Worm (Caenorhabditis elegans): Measurements from ENCODE around the gene C27B7.7.

C27B7.7 gene

DNA sequence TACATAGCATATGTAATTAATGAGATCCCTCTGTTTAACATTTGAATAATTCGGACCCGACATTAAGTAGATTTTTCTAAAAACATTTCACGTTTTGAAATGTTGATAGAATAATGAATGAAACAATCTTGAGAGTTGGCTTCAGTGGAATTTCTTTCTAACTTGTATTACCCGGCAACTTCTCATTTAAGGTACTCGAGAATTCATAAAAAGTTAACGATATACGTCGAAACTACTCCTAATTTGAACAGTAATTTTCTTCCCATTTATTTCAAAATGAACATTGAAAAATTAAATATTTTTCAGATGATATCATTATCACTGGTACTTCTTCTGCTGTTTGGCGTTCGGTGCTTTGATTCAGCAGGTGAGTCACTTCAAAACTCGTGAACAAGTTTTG, at the start of gene C27B7.7:
Gene C27B7.7, plus strand, starts transcription at position 301 of the 400 bp plus-strand sequence.
- no peak for TF ChIP-seq lin-39 (tag; optimal IDR thresholded peaks at IDR 0.05)
- no peak for TF ChIP-seq elt-1 (tag; optimal IDR thresholded peaks at IDR 0.05)
- no peak for TF ChIP-seq unc-62 (GFP tag; optimal IDR thresholded peaks at IDR 0.05)
- no peak for TF ChIP-seq nhr-6 (tag; optimal IDR thresholded peaks at IDR 0.05)
- no peak for TF ChIP-seq gmeb-1 (tag; optimal IDR thresholded peaks at IDR 0.05)

DNA sequence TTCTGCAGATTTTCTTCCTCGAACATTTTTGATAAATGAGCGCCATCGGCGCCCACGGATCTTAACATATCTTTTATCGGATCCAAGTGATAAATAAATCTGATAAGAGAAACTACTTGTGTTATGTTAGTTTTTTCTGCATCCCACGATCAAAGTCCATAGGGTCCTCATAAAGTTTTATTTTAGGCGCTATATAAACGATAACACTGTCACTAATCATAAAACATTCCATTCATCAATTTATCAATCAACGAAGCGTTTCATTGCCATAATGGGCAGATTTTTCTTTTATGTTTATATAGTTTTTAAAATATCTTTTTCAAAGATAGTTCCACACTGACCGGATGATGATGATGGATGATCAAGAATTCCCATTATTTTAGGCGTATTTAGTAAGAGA, 42.2 kb upstream of the C27B7.7 start:
- TF ChIP-seq ztf-1 (GFP tag; conservative IDR thresholded peaks at IDR 0.05) (no peak), mab-5 (tag; optimal IDR thresholded peaks at IDR 0.05) (peak; percentile 52), dmd-4 (tag; optimal IDR thresholded peaks at IDR 0.05) (no peak), elt-3 (tag; optimal IDR thresholded peaks at IDR 0.05) (no peak), gmeb-1 (tag; optimal IDR thresholded peaks at IDR 0.05) (peak; percentile 36), ama-1 (optimal IDR thresholded peaks at IDR 0.05) (no peak), sma-3 (GFP tag; optimal IDR thresholded peaks at IDR 0.05) (peak; percentile 5), nhr-21 (tag; optimal IDR thresholded peaks at IDR 0.05) (peak; percentile 53), nhr-25 (tag; optimal IDR thresholded peaks at IDR 0.05) (peak; percentile 34), nhr-129 (tag; optimal IDR thresholded peaks at IDR 0.05) (no peak), unc-55 (GFP tag; optimal IDR thresholded peaks at IDR 0.05) (no peak), fos-1 (tag; optimal IDR thresholded peaks at IDR 0.05) (no peak), sma-9 (GFP tag; optimal IDR thresholded peaks at IDR 0.05) (peak; percentile 43), sma-9 (tag; optimal IDR thresholded peaks at IDR 0.05) (no peak), ceh-82 (tag; optimal IDR thresholded peaks at IDR 0.05) (no peak), unc-62 (GFP tag; optimal IDR thresholded peaks at IDR 0.05) (peak; percentile 15), F13H6.1 (tag; optimal IDR thresholded peaks at IDR 0.05) (no peak), nhr-23 (tag; optimal IDR thresholded peaks at IDR 0.05) (no peak), egl-27 (tag; optimal IDR thresholded peaks at IDR 0.05) (no peak), lin-13 (GFP tag; optimal IDR thresholded peaks at IDR 0.05) (no peak)

DNA sequence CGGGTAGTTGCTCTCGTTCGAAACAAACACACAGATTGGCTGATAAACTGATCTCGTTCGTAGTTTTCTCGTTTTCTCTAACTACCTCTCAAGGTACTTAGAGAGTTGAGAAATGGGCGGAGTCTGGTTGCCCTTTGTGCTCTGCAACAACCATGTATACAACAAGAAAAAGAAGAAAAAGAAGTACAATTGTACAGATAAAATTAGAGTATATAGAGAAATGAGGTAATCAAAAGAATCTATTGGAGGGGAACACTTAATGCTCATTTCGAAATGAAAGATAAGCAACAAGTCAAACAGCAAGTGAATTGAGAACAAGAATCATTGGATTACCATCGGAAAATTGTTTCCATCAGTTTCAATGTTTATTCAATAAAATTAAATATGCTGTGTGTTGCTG, 41.5 kb upstream of the C27B7.7 start, which contains the start of gene C09G9.1:
Gene C09G9.1, minus strand, starts transcription at position 143 of the 400 bp plus-strand sequence.
- TF ChIP-seq fos-1 (tag; optimal IDR thresholded peaks at IDR 0.05) (peak; percentile 27), sma-3 (GFP tag; optimal IDR thresholded peaks at IDR 0.05) (no peak), F13H6.1 (tag; optimal IDR thresholded peaks at IDR 0.05) (peak; percentile 8)

DNA sequence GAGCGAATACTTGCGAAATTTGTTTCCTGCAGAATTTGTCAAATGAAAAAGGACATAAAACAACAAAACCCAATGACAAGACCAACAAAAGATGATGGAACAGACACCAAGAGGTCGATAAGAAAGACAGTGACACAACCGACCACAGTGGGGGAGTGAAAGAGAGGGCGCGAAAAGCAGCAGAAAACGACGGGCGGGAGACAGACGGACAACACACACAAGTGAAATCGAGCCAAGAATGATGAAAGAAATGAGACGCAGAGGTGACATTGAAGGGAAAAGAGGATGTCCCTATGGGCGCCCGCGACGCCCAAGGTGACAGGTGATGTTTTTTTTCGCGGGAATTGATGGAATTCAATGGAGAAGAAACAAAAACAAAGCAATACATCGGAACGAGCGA, 40.8 kb upstream of the C27B7.7 start:
- TF ChIP-seq ama-1 (optimal IDR thresholded peaks at IDR 0.05) (peak; percentile 35), sem-4 (tag; optimal IDR thresholded peaks at IDR 0.05) (peak; percentile 87), dmd-4 (tag; optimal IDR thresholded peaks at IDR 0.05) (no peak), ztf-4 (tag; optimal IDR thresholded peaks at IDR 0.05) (no peak), mbf-1 (tag; optimal IDR thresholded peaks at IDR 0.05) (no peak), lsy-2 (tag; optimal IDR thresholded peaks at IDR 0.05) (peak in 1 of 2 experiments; percentile 53), sma-3 (GFP tag; optimal IDR thresholded peaks at IDR 0.05) (peak; percentile 77), snpc-4 (tag; optimal IDR thresholded peaks at IDR 0.05) (peak; percentile 29), egl-27 (tag; optimal IDR thresholded peaks at IDR 0.05) (peak; percentile 23), blmp-1 (tag; optimal IDR thresholded peaks at IDR 0.05; ENCODE audit: insufficient read depth) (peak; percentile 75), sma-9 (GFP tag; optimal IDR thresholded peaks at IDR 0.05) (peak; percentile 55), sma-9 (tag; optimal IDR thresholded peaks at IDR 0.05) (no peak), ceh-82 (tag; optimal IDR thresholded peaks at IDR 0.05) (no peak), nhr-129 (tag; optimal IDR thresholded peaks at IDR 0.05) (peak; percentile 86), elt-1 (tag; optimal IDR thresholded peaks at IDR 0.05) (no peak), C34F6.9 (tag; optimal IDR thresholded peaks at IDR 0.05) (peak; percentile 53), F13H6.1 (tag; optimal IDR thresholded peaks at IDR 0.05) (peak; percentile 79), nhr-25 (tag; optimal IDR thresholded peaks at IDR 0.05) (peak; percentile 71), gmeb-1 (tag; optimal IDR thresholded peaks at IDR 0.05) (peak; percentile 11), fos-1 (tag; optimal IDR thresholded peaks at IDR 0.05) (peak; percentile 93), nhr-10 (tag; optimal IDR thresholded peaks at IDR 0.05) (no peak), Y55F3AM.14 (GFP tag; optimal IDR thresholded peaks at IDR 0.05) (peak; percentile 63), nhr-21 (tag; optimal IDR thresholded peaks at IDR 0.05) (peak; percentile 52), crh-2 (tag; optimal IDR thresholded peaks at IDR 0.05) (peak; percentile 53)

DNA sequence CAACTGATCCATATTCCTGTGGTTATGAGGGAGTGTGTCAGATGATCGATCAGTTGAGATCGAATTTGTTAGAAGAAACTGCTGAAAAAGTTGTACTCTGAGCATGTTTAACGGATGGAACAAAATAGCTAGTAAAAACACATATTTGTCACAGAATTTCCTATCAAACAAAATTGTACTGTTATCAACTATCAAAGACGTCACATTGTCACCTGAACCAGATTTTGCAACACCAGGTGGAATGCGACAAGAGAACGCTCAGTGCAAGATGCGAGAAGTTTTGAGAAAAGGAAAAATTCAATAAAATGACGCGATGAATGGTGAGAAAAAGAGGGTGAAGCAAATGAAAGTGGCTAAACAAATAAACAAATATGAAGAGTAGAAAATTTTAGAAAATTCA, 39.3 kb upstream of the C27B7.7 start:
- TF ChIP-seq fos-1 (tag; optimal IDR thresholded peaks at IDR 0.05) (peak; percentile 23), F13H6.1 (tag; optimal IDR thresholded peaks at IDR 0.05) (no peak), crh-2 (tag; optimal IDR thresholded peaks at IDR 0.05) (peak; percentile 6), elt-1 (tag; optimal IDR thresholded peaks at IDR 0.05) (no peak), sma-9 (GFP tag; optimal IDR thresholded peaks at IDR 0.05) (peak; percentile 44), sma-9 (tag; optimal IDR thresholded peaks at IDR 0.05) (no peak), lsy-2 (tag; optimal IDR thresholded peaks at IDR 0.05) (peak in 1 of 2 experiments; percentile 10), zag-1 (tag; optimal IDR thresholded peaks at IDR 0.05) (no peak)

All from whole organism, L2 larva.